Worm (Caenorhabditis elegans) whole organism, L3 larva: Measurements from ENCODE around the gene cal-7.

Source experiments
- R02D3.7 ChIP-seq: fragments of 150-350 bp; optimal IDR thresholded peaks from 2 replicates; lab custom pipeline; 2014; ENCODE audit warnings: missing biosample characterization, missing genetic modification characterization
- ZK546.5 ChIP-seq: sonication (generic microtip); optimal IDR thresholded peaks from 2 replicates; lab custom pipeline; 2017; ENCODE audit warnings: missing biosample characterization, missing genetic modification characterization
- aly-2 ChIP-seq: fragments of 150-350 bp; optimal IDR thresholded peaks from 2 replicates; lab custom pipeline; 2014; ENCODE audit warnings: missing biosample characterization, missing genetic modification characterization
- ama-1 ChIP-seq: fragments of 150-350 bp; optimal IDR thresholded peaks from 2 replicates; lab custom pipeline; 2018
- ceh-28 ChIP-seq: fragments of 150-350 bp; optimal IDR thresholded peaks from 2 replicates; lab custom pipeline; 2014; ENCODE audit warnings: missing biosample characterization, missing genetic modification reagents, missing genetic modification characterization
- ceh-82 ChIP-seq: fragments of 150-350 bp; optimal IDR thresholded peaks from 2 replicates; lab custom pipeline; 2014; ENCODE audit warnings: missing biosample characterization, missing genetic modification characterization
- ceh-9 ChIP-seq: sonication (generic microtip); optimal IDR thresholded peaks from 2 replicates; lab custom pipeline; 2018; ENCODE audit warnings: missing biosample characterization, missing genetic modification characterization
- egl-27 ChIP-seq: sonication (generic microtip); optimal IDR thresholded peaks from 4 replicates; lab custom pipeline; 2017; ENCODE audit warnings: missing biosample characterization, missing genetic modification reagents, missing genetic modification characterization
- egl-5 ChIP-seq: fragments of 150-350 bp; optimal IDR thresholded peaks from 2 replicates; lab custom pipeline; 2017; ENCODE audit warnings: missing biosample characterization, missing genetic modification reagents, missing genetic modification characterization, inconsistent platforms
- elt-1 ChIP-seq: fragments of 150-350 bp; optimal IDR thresholded peaks from 2 replicates; lab custom pipeline; 2014; ENCODE audit warnings: missing biosample characterization, missing genetic modification characterization
- elt-2 ChIP-seq: sonication (generic microtip); optimal IDR thresholded peaks from 2 replicates; lab custom pipeline; 2016; ENCODE audit warnings: missing genetic modification reagents, mild to moderate bottlenecking, missing genetic modification characterization, missing compliant biosample characterization
- eor-1 ChIP-seq, 2 experiments: fragments of 150-350 bp; optimal IDR thresholded peaks; 2 replicates each; lab custom pipeline; 2014 to 2018; ENCODE audit warnings: missing biosample characterization in 2 of 2, missing genetic modification characterization in 2 of 2
- fkh-10 ChIP-seq: sonication (generic microtip); optimal IDR thresholded peaks from 2 replicates; lab custom pipeline; 2017; ENCODE audit warnings: missing biosample characterization, missing genetic modification reagents, missing genetic modification characterization
- fos-1 ChIP-seq: fragments of 150-350 bp; optimal IDR thresholded peaks from 2 replicates; lab custom pipeline; 2014; ENCODE audit warnings: missing biosample characterization, missing genetic modification characterization
- hmg-11 ChIP-seq: sonication (generic microtip); optimal IDR thresholded peaks from 2 replicates; lab custom pipeline; 2016; ENCODE audit warnings: missing genetic modification characterization, missing compliant biosample characterization
- jun-1 ChIP-seq: fragments of 150-350 bp; optimal IDR thresholded peaks from 2 replicates; lab custom pipeline; 2014; ENCODE audit warnings: missing biosample characterization, missing genetic modification reagents, missing genetic modification characterization
- lin-15B ChIP-seq: fragments of 150-350 bp; optimal IDR thresholded peaks from 2 replicates; lab custom pipeline; 2014; ENCODE audit warnings: missing biosample characterization, missing genetic modification characterization
- lin-39 ChIP-seq: fragments of 150-350 bp; optimal IDR thresholded peaks from 2 replicates; lab custom pipeline; 2018; ENCODE audit warnings: missing biosample characterization, missing genetic modification reagents, missing genetic modification characterization
- lsy-12 ChIP-seq: sonication (generic microtip); optimal IDR thresholded peaks from 2 replicates; lab custom pipeline; 2016; ENCODE audit warnings: mild to moderate bottlenecking, missing genetic modification characterization, missing compliant biosample characterization
- mdl-1 ChIP-seq: fragments of 150-350 bp; optimal IDR thresholded peaks from 2 replicates; lab custom pipeline; 2014; ENCODE audit warnings: missing biosample characterization, missing genetic modification characterization
- mml-1 ChIP-seq: fragments of 150-350 bp; sonication (generic microtip); optimal IDR thresholded peaks from 3 replicates; lab custom pipeline; 2014; ENCODE audit warnings: missing biosample characterization, missing genetic modification characterization
- nfya-1 ChIP-seq: sonication (generic microtip); optimal IDR thresholded peaks from 2 replicates; lab custom pipeline; 2017; ENCODE audit warnings: missing genetic modification characterization, mild to moderate bottlenecking, missing compliant biosample characterization, antibody characterized with exemption, moderate library complexity; ENCODE audit not compliant: insufficient read depth
- nhr-11 ChIP-seq: fragments of 150-350 bp; optimal IDR thresholded peaks from 2 replicates; lab custom pipeline; 2014; ENCODE audit warnings: missing biosample characterization, missing genetic modification characterization
- nhr-237 ChIP-seq: fragments of 150-350 bp; optimal IDR thresholded peaks from 2 replicates; lab custom pipeline; 2014; ENCODE audit warnings: missing biosample characterization, missing genetic modification characterization
- nhr-28 ChIP-seq: fragments of 150-350 bp; optimal IDR thresholded peaks from 2 replicates; lab custom pipeline; 2014; ENCODE audit warnings: missing biosample characterization, missing genetic modification characterization
- nhr-43 ChIP-seq: sonication (generic microtip); optimal IDR thresholded peaks from 2 replicates; lab custom pipeline; 2016; ENCODE audit warnings: mild to moderate bottlenecking, missing genetic modification characterization, missing compliant biosample characterization; ENCODE audit not compliant: poor library complexity, severe bottlenecking
- nhr-67 ChIP-seq: fragments of 150-350 bp; optimal IDR thresholded peaks from 2 replicates; lab custom pipeline; 2014; ENCODE audit warnings: missing biosample characterization, missing genetic modification characterization
- nhr-76 ChIP-seq: fragments of 150-350 bp; sonication (generic microtip); optimal IDR thresholded peaks from 5 replicates; lab custom pipeline; 2014; ENCODE audit warnings: missing biosample characterization, missing genetic modification characterization
- nhr-77 ChIP-seq: fragments of 150-350 bp; optimal IDR thresholded peaks from 2 replicates; lab custom pipeline; 2014; ENCODE audit warnings: missing biosample characterization, missing genetic modification characterization
- pha-4 ChIP-seq: fragments of 150-350 bp; optimal IDR thresholded peaks from 2 replicates; lab custom pipeline; 2014; ENCODE audit warnings: missing biosample characterization, missing genetic modification reagents, missing genetic modification characterization
- pqm-1 ChIP-seq: fragments of 150-350 bp; optimal IDR thresholded peaks from 2 replicates; lab custom pipeline; 2017; ENCODE audit warnings: missing biosample characterization, missing genetic modification characterization, inconsistent platforms
- sea-2 ChIP-seq: fragments of 150-350 bp; sonication (generic microtip); optimal IDR thresholded peaks from 4 replicates; lab custom pipeline; 2014; ENCODE audit warnings: missing biosample characterization, missing genetic modification reagents, missing genetic modification characterization
- tbx-2 ChIP-seq: sonication (generic microtip); optimal IDR thresholded peaks from 2 replicates; lab custom pipeline; 2016; ENCODE audit warnings: mild to moderate bottlenecking, missing genetic modification characterization, missing compliant biosample characterization
- unc-39 ChIP-seq: sonication (generic microtip); optimal IDR thresholded peaks from 4 replicates; lab custom pipeline; 2017; ENCODE audit warnings: missing biosample characterization, missing genetic modification characterization
- unc-62 ChIP-seq: fragments of 150-350 bp; sonication (generic microtip); optimal IDR thresholded peaks from 4 replicates; lab custom pipeline; 2014; ENCODE audit warnings: missing biosample characterization, missing genetic modification reagents, missing genetic modification characterization
- zag-1 ChIP-seq: fragments of 150-350 bp; optimal IDR thresholded peaks from 2 replicates; lab custom pipeline; 2014; ENCODE audit warnings: missing biosample characterization, missing genetic modification characterization
- ztf-11 ChIP-seq: fragments of 150-350 bp; optimal IDR thresholded peaks from 2 replicates; lab custom pipeline; 2014; ENCODE audit warnings: missing biosample characterization, missing genetic modification characterization
- ztf-4 ChIP-seq: fragments of 150-350 bp; optimal IDR thresholded peaks from 2 replicates; lab custom pipeline; 2014; ENCODE audit warnings: missing biosample characterization, missing genetic modification characterization

cal-7 gene

ce11 chrV:9692649-9693112 lies 41.2 kb upstream of the cal-7 start, which contains the start of gene ZK287.7:
Gene ZK287.7 (plus strand): TSS chrV:9693062.
- TF ChIP-seq jun-1 (tag; lab: Kevin White, UChicago) (no peak), ztf-4 (no peak)
- TF ChIP-seq, all 47 proteins: peak for 0

DNA sequence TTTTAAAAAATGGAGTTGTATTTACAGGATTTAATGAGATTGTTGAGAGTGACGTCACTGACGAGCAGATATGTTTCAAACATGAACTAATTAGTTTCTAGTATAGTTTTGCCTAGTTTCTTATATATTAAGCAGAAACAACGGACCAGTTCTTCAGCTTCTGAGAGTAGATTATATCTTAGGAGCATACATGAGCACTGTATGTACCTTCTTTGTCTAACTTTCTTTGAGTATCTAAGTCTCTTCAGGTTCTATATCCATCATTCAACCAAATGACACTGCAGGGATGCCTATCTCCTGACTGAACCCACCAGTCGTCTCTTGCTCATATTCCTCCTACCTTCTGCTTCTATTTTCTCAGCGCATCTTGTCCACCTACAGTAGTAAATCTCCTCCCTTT lies 37.2 kb upstream of the cal-7 start, which contains the start of gene her-1:
Gene her-1 (plus strand): TSS at position 301 of the 400 bp plus-strand sequence.
- no peak for TF ChIP-seq egl-27 (tag; lab: Kevin White, UChicago)
- no peak for TF ChIP-seq tbx-2 (tag; lab: Kevin White, UChicago)
- no peak for TF ChIP-seq ztf-4
- TF ChIP-seq nhr-11: no peak

ce11 chrV:9699216-9699615 lies 34.7 kb upstream of the cal-7 start:
- TF ChIP-seq fkh-10 (GFP tag; lab: Kevin White, UChicago): no peak
- peak; percentile 15 for TF ChIP-seq elt-2 (tag; lab: Kevin White, UChicago)

DNA sequence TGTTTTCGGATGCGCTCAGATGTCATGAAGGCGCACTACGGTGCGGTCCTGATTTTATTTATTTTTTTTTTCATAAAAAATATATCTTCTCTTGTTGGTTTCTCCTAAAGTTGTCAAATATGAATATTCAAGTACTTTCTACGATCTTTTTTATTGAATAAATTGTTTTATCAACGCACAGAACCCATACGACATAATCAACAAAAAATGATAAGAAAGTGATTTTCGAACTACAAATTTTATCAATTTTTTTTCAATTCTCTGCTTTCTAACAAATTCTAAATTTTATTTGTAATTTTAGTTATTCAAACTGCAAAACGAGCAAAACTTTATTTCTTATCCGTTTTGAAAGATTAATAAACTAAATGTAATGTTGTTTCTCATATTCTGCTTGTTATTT lies 32.0 kb upstream of the cal-7 start:
- TF ChIP-seq elt-1 (tag; lab: Kevin White, UChicago) (no peak), elt-2 (tag; lab: Kevin White, UChicago) (peak; percentile 70), pqm-1 (tag; lab: Kevin White, UChicago) (peak; percentile 32)

DNA sequence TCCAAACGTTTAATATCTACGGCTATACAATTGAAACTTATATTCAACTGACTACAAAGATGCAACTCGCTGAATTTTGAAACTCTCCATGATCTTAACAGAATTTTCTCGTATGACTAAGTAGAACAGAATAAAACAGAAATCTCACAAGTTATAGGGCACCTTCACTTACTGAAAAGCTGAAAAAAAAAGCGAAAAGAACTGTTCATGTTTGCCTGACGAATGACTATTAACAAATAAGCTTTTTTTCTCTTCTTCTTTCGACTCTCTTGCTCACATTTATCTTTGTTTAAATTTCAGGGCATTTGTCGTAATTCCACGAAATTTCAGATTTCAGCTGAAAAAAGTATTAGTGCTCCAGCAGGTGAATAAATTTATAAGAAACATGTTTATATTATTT lies 31.1 kb upstream of the cal-7 start, which contains the start of gene xbx-6:
Gene xbx-6 (plus strand): TSS at position 301 of the 400 bp plus-strand sequence.
- TF ChIP-seq nhr-43 (tag; lab: Kevin White, UChicago) (no peak), lsy-12 (no peak), lin-15B (tag; lab: Kevin White, UChicago) (no peak), lin-39 (tag; lab: Kevin White, UChicago) (no peak), eor-1 (tag; optimal IDR thresholded peaks at IDR 0.05; lab: Kevin White, UChicago) (no peak), ztf-4 (no peak)

DNA sequence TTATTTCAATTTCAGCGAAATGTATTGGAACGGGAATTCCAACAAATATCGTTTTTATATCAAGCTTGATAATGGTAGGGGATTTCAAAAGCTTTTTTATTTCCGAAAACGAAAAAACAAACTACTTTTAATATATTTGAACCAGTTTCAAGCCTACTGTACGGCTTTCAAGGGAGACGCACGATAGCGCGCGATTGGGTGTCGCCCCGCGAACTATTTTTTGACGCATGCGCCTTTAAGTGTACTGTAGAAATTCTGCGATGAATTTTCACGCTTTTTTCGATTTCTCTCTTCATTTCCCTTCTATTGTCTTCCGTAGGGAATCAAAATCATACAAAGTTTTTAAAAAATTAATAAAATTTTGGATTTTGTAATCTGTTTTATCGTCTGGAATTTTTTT lies 30.4 kb upstream of the cal-7 start:
- TF ChIP-seq mdl-1 (no peak), R02D3.7 (tag; lab: Kevin White, UChicago) (no peak), ztf-4 (no peak), ZK546.5 (tag; lab: Kevin White, UChicago) (no peak), lin-15B (tag; lab: Kevin White, UChicago) (no peak), ceh-9 (tag; lab: Kevin White, UChicago) (no peak), zag-1 (tag; lab: Kevin White, UChicago) (no peak), ceh-28 (tag; lab: Kevin White, UChicago) (no peak), aly-2 (tag; lab: Kevin White, UChicago) (no peak), ceh-82 (no peak), unc-62 (GFP tag; lab: Kevin White, UChicago) (no peak), pqm-1 (tag; lab: Kevin White, UChicago) (no peak), nhr-237 (tag; lab: Kevin White, UChicago) (no peak), hmg-11 (tag; lab: Kevin White, UChicago) (no peak), nhr-76 (tag; lab: Kevin White, UChicago) (no peak), pha-4 (tag; lab: Kevin White, UChicago) (no peak)

DNA sequence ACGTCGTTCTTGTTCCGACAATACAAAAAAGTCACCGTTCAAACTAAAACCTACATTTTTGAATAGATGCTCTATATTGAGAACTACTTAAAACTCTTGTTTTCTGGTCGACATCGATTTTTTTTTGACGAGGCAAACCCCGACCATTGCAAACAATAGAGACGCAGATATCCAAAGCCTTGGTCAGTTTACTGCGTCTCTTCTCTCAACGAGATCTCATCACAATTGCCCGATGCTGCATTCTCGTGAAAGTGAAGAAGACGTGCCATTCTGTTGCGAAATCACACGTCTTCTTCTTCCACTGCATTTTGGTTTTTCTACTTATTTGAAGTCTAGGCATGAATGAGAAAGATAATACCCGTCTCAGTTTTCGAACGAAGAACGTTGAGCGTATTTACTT lies 29.5 kb upstream of the cal-7 start:
- no peak for TF ChIP-seq unc-39 (tag; lab: Kevin White, UChicago)
- TF ChIP-seq ama-1: peak; percentile 24
- no peak for TF ChIP-seq sea-2 (GFP tag; lab: Kevin White, UChicago)
- TF ChIP-seq nhr-237 (tag; lab: Kevin White, UChicago): no peak
- TF ChIP-seq mml-1 (tag; lab: Kevin White, UChicago): no peak
- TF ChIP-seq ztf-4: no peak
- no peak for TF ChIP-seq aly-2 (tag; lab: Kevin White, UChicago)
- TF ChIP-seq lin-15B (tag; lab: Kevin White, UChicago): peak; percentile 32
- TF ChIP-seq nfya-1 (tag; lab: Kevin White, UChicago): peak; percentile 64
- no peak for TF ChIP-seq R02D3.7 (tag; lab: Kevin White, UChicago)
- no peak for TF ChIP-seq elt-2 (tag; lab: Kevin White, UChicago)
- TF ChIP-seq elt-1 (tag; lab: Kevin White, UChicago): peak; percentile 13
- no peak for TF ChIP-seq egl-27 (tag; lab: Kevin White, UChicago)
- no peak for TF ChIP-seq nhr-28 (tag; lab: Kevin White, UChicago)
- no peak for TF ChIP-seq fkh-10 (GFP tag; lab: Kevin White, UChicago)
- peak; percentile 59 for TF ChIP-seq egl-5 (tag; lab: Kevin White, UChicago)
- no peak for TF ChIP-seq zag-1 (tag; lab: Kevin White, UChicago)
- TF ChIP-seq pqm-1 (tag; lab: Kevin White, UChicago): no peak
- TF ChIP-seq eor-1 (tag; optimal IDR thresholded peaks at IDR 0.05; lab: Kevin White, UChicago): no peak
- no peak for TF ChIP-seq nhr-76 (tag; lab: Kevin White, UChicago)
- TF ChIP-seq hmg-11 (tag; lab: Kevin White, UChicago): peak; percentile 52
- no peak for TF ChIP-seq ZK546.5 (tag; lab: Kevin White, UChicago)
- TF ChIP-seq jun-1 (tag; lab: Kevin White, UChicago): no peak
- no peak for TF ChIP-seq lsy-12
- TF ChIP-seq pha-4 (tag; lab: Kevin White, UChicago): peak; percentile 48
- no peak for TF ChIP-seq nhr-77 (tag; lab: Kevin White, UChicago)
- no peak for TF ChIP-seq mdl-1
- no peak for TF ChIP-seq ztf-11
- TF ChIP-seq fos-1 (tag; lab: Kevin White, UChicago): no peak
- TF ChIP-seq nhr-67 (tag; lab: Kevin White, UChicago): no peak
